Fruit fly (Drosophila melanogaster) whole organism, embryonic: ENCODE results near the gene JMJD5.

Experiments
- Atf3 ChIP-seq: fragments of 200-800 bp; sonication (Bioruptor generic); optimal IDR thresholded peaks from 3 replicates; lab custom pipeline; 2016; ENCODE audit warnings: missing biosample characterization, missing genetic modification characterization
- B-H2 ChIP-seq: fragments of 200-800 bp; sonication (Bioruptor generic); optimal IDR thresholded peaks from 2 replicates; lab custom pipeline; 2018; ENCODE audit warnings: missing biosample characterization, mild to moderate bottlenecking, missing genetic modification characterization
- CG10431 ChIP-seq: fragments of 200-800 bp; sonication (Bioruptor generic); optimal IDR thresholded peaks from 3 replicates; lab custom pipeline; 2018; ENCODE audit warnings: missing biosample characterization, mild to moderate bottlenecking, missing genetic modification characterization
- CG10959 ChIP-seq: fragments of 200-800 bp; sonication (Bioruptor generic); IDR thresholded peaks from 2 replicates; pipeline ENCODE4 v1.3.6; 2022; ENCODE audit warnings: missing biosample characterization, missing genetic modification characterization
- CG11093 ChIP-seq: fragments of 200-800 bp; sonication (Bioruptor generic); IDR thresholded peaks from 3 replicates; pipeline ENCODE4 v1.3.6; 2022; ENCODE audit warnings: missing biosample characterization, missing genetic modification characterization
- CG12236 ChIP-seq: fragments of 200-800 bp; sonication (Bioruptor generic); optimal IDR thresholded peaks from 2 replicates; lab custom pipeline; 2016; ENCODE audit warnings: missing biosample characterization, missing genetic modification characterization
- CG12744 ChIP-seq: fragments of 200-800 bp; sonication (Bioruptor generic); optimal IDR thresholded peaks from 2 replicates; lab custom pipeline; 2016; ENCODE audit warnings: missing biosample characterization, missing genetic modification characterization
- CG14860 ChIP-seq: fragments of 200-800 bp; sonication (Bioruptor generic); IDR thresholded peaks from 3 replicates; pipeline ENCODE4 v1.3.6; 2022; ENCODE audit warnings: missing biosample characterization, missing genetic modification characterization; ENCODE audit not compliant: partially characterized antibody
- CG17186 ChIP-seq: fragments of 200-800 bp; sonication (Bioruptor generic); optimal IDR thresholded peaks from 3 replicates; lab custom pipeline; 2017; ENCODE audit warnings: missing biosample characterization, missing genetic modification reagents, missing genetic modification characterization
- CG17328 ChIP-seq: fragments of 200-800 bp; sonication (Bioruptor generic); IDR thresholded peaks from 2 replicates; pipeline ENCODE4 v1.3.6; 2022; ENCODE audit warnings: missing biosample characterization, missing genetic modification characterization
- CG17802 ChIP-seq: fragments of 200-800 bp; sonication (Bioruptor generic); optimal IDR thresholded peaks from 2 replicates; lab custom pipeline; 2018; ENCODE audit warnings: missing biosample characterization, mild to moderate bottlenecking, missing genetic modification characterization, moderate library complexity
- CG1832 ChIP-seq: fragments of 200-800 bp; sonication (Bioruptor generic); optimal IDR thresholded peaks from 2 replicates; lab custom pipeline; 2017; ENCODE audit warnings: missing biosample characterization, mild to moderate bottlenecking, missing genetic modification characterization, inconsistent platforms
- CG18764 ChIP-seq: fragments of 200-800 bp; sonication (Bioruptor generic); optimal IDR thresholded peaks from 3 replicates; lab custom pipeline; 2016; ENCODE audit warnings: missing biosample characterization, missing genetic modification characterization
- CG2678 ChIP-seq: fragments of 200-800 bp; sonication (Bioruptor generic); optimal IDR thresholded peaks from 3 replicates; lab custom pipeline; 2019; ENCODE audit warnings: missing biosample characterization, mild to moderate bottlenecking, missing genetic modification characterization, moderate library complexity
- CG30020 ChIP-seq: fragments of 200-800 bp; optimal IDR thresholded peaks from 2 replicates; lab custom pipeline; 2019; ENCODE audit warnings: missing biosample characterization, mild to moderate bottlenecking, missing genetic modification characterization, moderate library complexity
- CG3065 ChIP-seq: fragments of 200-800 bp; sonication (Bioruptor generic); optimal IDR thresholded peaks from 2 replicates; lab custom pipeline; 2016; ENCODE audit warnings: missing biosample characterization, missing genetic modification characterization
- CG31388 ChIP-seq: fragments of 200-800 bp; sonication (Bioruptor generic); optimal IDR thresholded peaks from 2 replicates; lab custom pipeline; 2016; ENCODE audit warnings: missing biosample characterization, missing genetic modification characterization
- CG34376 ChIP-seq: fragments of 200-800 bp; sonication (Bioruptor generic); optimal IDR thresholded peaks from 2 replicates; lab custom pipeline; 2018; ENCODE audit warnings: missing biosample characterization, mild to moderate bottlenecking, missing genetic modification characterization
- CG3847 ChIP-seq: fragments of 200-800 bp; sonication (Bioruptor generic); IDR thresholded peaks from 2 replicates; pipeline ENCODE4 v1.3.6; 2022; ENCODE audit warnings: missing biosample characterization, missing genetic modification characterization
- CG4328 ChIP-seq: fragments of 200-800 bp; sonication (Bioruptor generic); optimal IDR thresholded peaks from 3 replicates; lab custom pipeline; 2017; ENCODE audit warnings: missing biosample characterization, missing genetic modification reagents, missing genetic modification characterization
- CG7928 ChIP-seq: fragments of 200-800 bp; sonication (Bioruptor generic); optimal IDR thresholded peaks from 2 replicates; lab custom pipeline; 2017; ENCODE audit warnings: missing biosample characterization, mild to moderate bottlenecking, missing genetic modification characterization
- CG9797 ChIP-seq: fragments of 200-800 bp; sonication (Bioruptor generic); optimal IDR thresholded peaks from 3 replicates; lab custom pipeline; 2018; ENCODE audit warnings: missing biosample characterization, mild to moderate bottlenecking, missing genetic modification characterization
- Chrac-16 ChIP-seq: fragments of 200-800 bp; sonication (Bioruptor generic); optimal IDR thresholded peaks from 3 replicates; lab custom pipeline; 2016; ENCODE audit warnings: missing biosample characterization, missing genetic modification characterization
- H2.0 ChIP-seq: fragments of 200-800 bp; sonication (Bioruptor generic); IDR thresholded peaks from 2 replicates; pipeline ENCODE4 v1.3.6; 2022; ENCODE audit warnings: missing biosample characterization, missing genetic modification characterization
- HLH54F ChIP-seq: fragments of 200-800 bp; sonication (Bioruptor generic); optimal IDR thresholded peaks from 3 replicates; lab custom pipeline; 2016; ENCODE audit warnings: missing biosample characterization, missing genetic modification characterization
- Hey ChIP-seq: fragments of 200-800 bp; sonication (Bioruptor generic); optimal IDR thresholded peaks from 3 replicates; lab custom pipeline; 2018; ENCODE audit warnings: missing biosample characterization, mild to moderate bottlenecking, missing genetic modification characterization
- Hr51 ChIP-seq, 2 experiments: fragments of 200-800 bp; sonication (Bioruptor generic); optimal IDR thresholded peaks; 2 replicates in 1 of 2; 3 replicates in 1 of 2; lab custom pipeline; 2016 to 2018; ENCODE audit warnings: missing biosample characterization in 2 of 2, missing genetic modification characterization in 2 of 2, mild to moderate bottlenecking in 1 of 2, moderate library complexity in 1 of 2
- Mad ChIP-seq: fragments of 200-800 bp; sonication (Bioruptor generic); optimal IDR thresholded peaks from 2 replicates; lab custom pipeline; 2016; ENCODE audit warnings: missing biosample characterization, missing genetic modification characterization
- Oli ChIP-seq: fragments of 200-800 bp; sonication (Bioruptor generic); optimal IDR thresholded peaks from 2 replicates; lab custom pipeline; 2018; ENCODE audit warnings: missing biosample characterization, mild to moderate bottlenecking, missing genetic modification characterization, moderate library complexity
- PHDP ChIP-seq: fragments of 200-800 bp; sonication (Bioruptor generic); optimal IDR thresholded peaks from 3 replicates; lab custom pipeline; 2018; ENCODE audit warnings: missing biosample characterization, mild to moderate bottlenecking, missing genetic modification characterization, moderate library complexity
- Rfx ChIP-seq: fragments of 200-800 bp; sonication (Bioruptor generic); IDR thresholded peaks from 2 replicates; pipeline ENCODE4 v1.3.6; 2022; ENCODE audit warnings: missing biosample characterization, missing genetic modification characterization
- Vsx1 ChIP-seq: fragments of 200-800 bp; sonication (Bioruptor generic); optimal IDR thresholded peaks from 2 replicates; lab custom pipeline; 2017; ENCODE audit warnings: missing biosample characterization, mild to moderate bottlenecking, missing genetic modification characterization, missing genetic modification reagents
- Xrp1 ChIP-seq: fragments of 200-800 bp; sonication (Bioruptor generic); IDR thresholded peaks from 2 replicates; pipeline ENCODE4 v1.3.6; 2022; ENCODE audit warnings: missing biosample characterization, missing genetic modification characterization
- ab ChIP-seq: fragments of 200-800 bp; sonication (Bioruptor generic); optimal IDR thresholded peaks from 2 replicates; lab custom pipeline; 2016; ENCODE audit warnings: missing biosample characterization, missing genetic modification characterization
- ato ChIP-seq: fragments of 200-800 bp; sonication (Bioruptor generic); IDR thresholded peaks from 2 replicates; pipeline ENCODE4 v1.3.6; 2022; ENCODE audit warnings: missing biosample characterization, missing genetic modification characterization; ENCODE audit not compliant: partially characterized antibody
- danr ChIP-seq: fragments of 200-800 bp; sonication (Bioruptor generic); IDR thresholded peaks from 2 replicates; pipeline ENCODE4 v1.3.6; 2022; ENCODE audit warnings: missing biosample characterization, missing genetic modification characterization
- dmrt99B ChIP-seq: fragments of 200-800 bp; sonication (Bioruptor generic); optimal IDR thresholded peaks from 2 replicates; lab custom pipeline; 2018; ENCODE audit warnings: missing biosample characterization, mild to moderate bottlenecking, missing genetic modification characterization, moderate library complexity
- dpn ChIP-seq, 2 experiments: fragments of 200-800 bp; sonication (Bioruptor generic); optimal IDR thresholded peaks; 3 replicates each; lab custom pipeline; 2016; ENCODE audit warnings: missing biosample characterization in 2 of 2, missing genetic modification characterization in 2 of 2
- ems ChIP-seq: fragments of 200-800 bp; sonication (Bioruptor generic); optimal IDR thresholded peaks from 3 replicates; lab custom pipeline; 2016; ENCODE audit warnings: missing biosample characterization, missing genetic modification characterization
- eve ChIP-seq, 2 experiments: fragments of >200 bp; optimal IDR thresholded peaks; 2 replicates each; lab custom pipeline; 2017; ENCODE audit warnings: missing biosample characterization in 2 of 2, missing genetic modification characterization in 2 of 2
- gcm ChIP-seq: fragments of 200-800 bp; sonication (Bioruptor generic); optimal IDR thresholded peaks from 2 replicates; lab custom pipeline; 2019; ENCODE audit warnings: missing biosample characterization, mild to moderate bottlenecking, missing genetic modification characterization, moderate library complexity
- gcm2 ChIP-seq: fragments of 200-800 bp; sonication (Bioruptor generic); optimal IDR thresholded peaks from 2 replicates; lab custom pipeline; 2016; ENCODE audit warnings: missing biosample characterization, missing genetic modification characterization
- gsb-n ChIP-seq: fragments of 200-800 bp; sonication (Bioruptor generic); optimal IDR thresholded peaks from 3 replicates; lab custom pipeline; 2018; ENCODE audit warnings: missing biosample characterization, mild to moderate bottlenecking, missing genetic modification characterization
- jumu ChIP-seq: fragments of 200-800 bp; sonication (Bioruptor generic); optimal IDR thresholded peaks from 3 replicates; lab custom pipeline; 2016; ENCODE audit warnings: missing biosample characterization, missing genetic modification characterization
- ken ChIP-seq: fragments of 200-800 bp; sonication (Bioruptor generic); IDR thresholded peaks from 3 replicates; pipeline ENCODE4 v1.3.6; 2022; ENCODE audit warnings: missing biosample characterization, missing genetic modification characterization
- rib ChIP-seq: fragments of 200-800 bp; sonication (Bioruptor generic); IDR thresholded peaks from 2 replicates; pipeline ENCODE4 v1.3.6; 2022; ENCODE audit warnings: missing biosample characterization, missing genetic modification characterization
- sens-2 ChIP-seq: fragments of 200-800 bp; sonication (Bioruptor generic); IDR thresholded peaks from 2 replicates; pipeline ENCODE4 v1.3.6; 2022; ENCODE audit warnings: missing biosample characterization, missing genetic modification characterization
- sob ChIP-seq: fragments of 200-800 bp; sonication (Bioruptor generic); IDR thresholded peaks from 2 replicates; pipeline ENCODE4 v1.3.6; 2022; ENCODE audit warnings: missing biosample characterization, missing genetic modification characterization
- tgo ChIP-seq: fragments of 200-800 bp; sonication (Bioruptor generic); IDR thresholded peaks from 3 replicates; pipeline ENCODE4 v1.3.6; 2022; ENCODE audit warnings: missing biosample characterization, missing genetic modification characterization
- toy ChIP-seq: fragments of 200-800 bp; sonication (Bioruptor generic); IDR thresholded peaks from 2 replicates; pipeline ENCODE4 v1.3.6; 2022; ENCODE audit warnings: missing biosample characterization, missing genetic modification characterization
- yki ChIP-seq: fragments of >200 bp; optimal IDR thresholded peaks from 3 replicates; lab custom pipeline; 2018
- zen ChIP-seq: fragments of 200-800 bp; sonication (Bioruptor generic); optimal IDR thresholded peaks from 3 replicates; lab custom pipeline; 2018; ENCODE audit warnings: missing biosample characterization, mild to moderate bottlenecking, missing genetic modification characterization, moderate library complexity

Gene JMJD5

DNA sequence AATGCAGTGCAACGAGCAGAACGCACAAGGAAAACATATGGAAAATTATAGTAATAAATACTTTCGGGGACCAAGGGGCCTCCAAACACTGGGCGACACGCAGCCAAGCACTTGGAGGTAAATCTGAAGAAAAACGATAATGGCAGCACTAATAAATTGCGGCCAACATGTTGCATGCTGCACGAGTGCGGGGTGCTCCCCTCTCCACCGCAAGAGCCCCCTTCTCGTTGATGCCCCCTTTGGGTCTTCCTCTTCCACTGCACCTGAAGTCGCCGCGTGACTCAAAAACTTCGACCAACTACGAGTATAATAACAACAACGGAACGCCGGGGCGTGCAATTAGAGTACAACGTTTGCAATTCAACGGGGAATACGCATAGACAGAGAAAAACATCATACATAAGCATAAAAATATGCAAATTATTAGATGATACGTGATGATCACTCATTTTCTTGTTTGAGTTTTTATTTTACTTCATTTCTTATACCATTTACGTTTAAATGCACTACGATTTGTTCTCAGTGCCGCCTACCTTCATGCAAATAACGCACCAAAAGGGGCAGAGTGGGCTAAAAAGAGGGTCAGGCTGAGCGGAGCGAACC lies 39.2 kb downstream of the JMJD5 start (continued):
- TF ChIP-seq CG30020 (tag; lab: Kevin White, UChicago) (no peak), CG17186 (GFP tag; lab: Kevin White, UChicago) (no peak), danr (GFP tag; lab: Robert Waterston, UW) (no peak), CG4328 (GFP tag; lab: Kevin White, UChicago) (no peak), eve (GFP tag; optimal IDR thresholded peaks at IDR 0.05; lab: Kevin White, UChicago) (no peak), tgo (GFP tag; lab: Robert Waterston, UW) (no peak), sob (peak; percentile 16; the same call in 1 of the 2 replicates), H2.0 (no peak), Xrp1 (0 out of 2 replicates have a peak, but pooled peaks have one; percentile 33), CG31388 (no peak), CG2678 (peak; percentile 38), dmrt99B (peak; percentile 21), CG3065 (GFP tag; lab: Kevin White, UChicago) (no peak), CG7928 (no peak), CG12236 (no peak), Mad (GFP tag; lab: Kevin White, UChicago) (no peak), CG14860 (no peak), zen (tag; lab: Kevin White, UChicago) (no peak), CG10959 (GFP tag; lab: Robert Waterston, UW) (no peak), Rfx (GFP tag; lab: Robert Waterston, UW) (no peak), yki (lab: Kevin White, UChicago) (no peak), rib (no peak), ato (GFP tag; lab: Robert Waterston, UW) (no peak), gcm (GFP tag; lab: Kevin White, UChicago) (no peak), CG17802 (tag; lab: Kevin White, UChicago) (peak; percentile 13), CG17328 (0 out of 2 replicates have a peak, but pooled peaks have one; percentile 17), CG18764 (GFP tag; lab: Kevin White, UChicago) (no peak), CG11093 (GFP tag; lab: Robert Waterston, UW) (no peak), Vsx1 (no peak), CG34376 (GFP tag; lab: Kevin White, UChicago) (no peak), HLH54F (GFP tag; lab: Kevin White, UChicago) (no peak), B-H2 (GFP tag; lab: Kevin White, UChicago) (no peak), CG3847 (GFP tag; lab: Robert Waterston, UW) (no peak), toy (no peak), dpn (GFP tag; optimal IDR thresholded peaks at IDR 0.05; lab: Kevin White, UChicago) (no peak), gsb-n (tag; lab: Kevin White, UChicago) (no peak), sens-2 (GFP tag; lab: Robert Waterston, UW) (no peak), ken (GFP tag; lab: Robert Waterston, UW) (no peak), jumu (GFP tag; lab: Kevin White, UChicago) (no peak), CG10431 (no peak), gcm2 (no peak), Atf3 (no peak), ems (GFP tag; lab: Kevin White, UChicago) (no peak), CG9797 (GFP tag; lab: Kevin White, UChicago) (no peak), CG12744 (GFP tag; lab: Kevin White, UChicago) (no peak), CG1832 (no peak), Hr51 (GFP tag; optimal IDR thresholded peaks at IDR 0.05; lab: Kevin White, UChicago) (no peak), Chrac-16 (GFP tag; lab: Kevin White, UChicago) (no peak), Hey (tag; lab: Kevin White, UChicago) (no peak), PHDP (peak; percentile 4), Oli (tag; lab: Kevin White, UChicago) (no peak), ab (GFP tag; lab: Kevin White, UChicago) (no peak)
